Worm (Caenorhabditis elegans): Measurements from ENCODE around the gene B0303.11.
A peak's percentile ranks its signal among the peaks of the same experiment; 100 is the strongest.

Gene B0303.11

DNA sequence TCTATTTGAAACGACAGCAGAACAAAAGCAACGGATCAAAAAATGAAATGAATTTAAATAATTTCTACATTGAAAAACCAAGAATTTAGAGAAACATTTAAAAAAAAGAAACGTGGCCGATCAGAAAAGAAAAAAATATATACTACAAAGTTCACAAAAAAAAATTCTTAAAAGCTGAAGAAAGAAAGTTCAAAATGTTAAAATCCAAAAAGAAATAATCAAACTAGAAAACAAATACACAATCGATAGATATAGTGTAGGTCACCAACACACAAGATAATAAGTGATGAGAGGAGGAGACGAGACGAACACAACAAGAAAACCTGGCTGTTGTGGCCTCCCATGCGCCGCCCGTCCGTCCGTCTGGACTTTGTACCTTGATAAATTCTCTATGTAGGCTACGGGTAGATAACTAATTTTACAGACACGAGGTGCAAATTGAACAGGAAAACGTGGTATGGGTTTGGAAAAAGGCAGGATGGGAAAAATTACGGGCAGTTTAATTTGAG lies 21.7 kb downstream of the B0303.11 start, which contains the start of gene hadb-1 (continued):
- TF ChIP-seq efl-1 (optimal IDR thresholded peaks at IDR 0.05) (no peak), efl-1 (GFP tag; optimal IDR thresholded peaks at IDR 0.05 in 1 of 2) (peak in 1 of 2 experiments; percentile 53)

DNA sequence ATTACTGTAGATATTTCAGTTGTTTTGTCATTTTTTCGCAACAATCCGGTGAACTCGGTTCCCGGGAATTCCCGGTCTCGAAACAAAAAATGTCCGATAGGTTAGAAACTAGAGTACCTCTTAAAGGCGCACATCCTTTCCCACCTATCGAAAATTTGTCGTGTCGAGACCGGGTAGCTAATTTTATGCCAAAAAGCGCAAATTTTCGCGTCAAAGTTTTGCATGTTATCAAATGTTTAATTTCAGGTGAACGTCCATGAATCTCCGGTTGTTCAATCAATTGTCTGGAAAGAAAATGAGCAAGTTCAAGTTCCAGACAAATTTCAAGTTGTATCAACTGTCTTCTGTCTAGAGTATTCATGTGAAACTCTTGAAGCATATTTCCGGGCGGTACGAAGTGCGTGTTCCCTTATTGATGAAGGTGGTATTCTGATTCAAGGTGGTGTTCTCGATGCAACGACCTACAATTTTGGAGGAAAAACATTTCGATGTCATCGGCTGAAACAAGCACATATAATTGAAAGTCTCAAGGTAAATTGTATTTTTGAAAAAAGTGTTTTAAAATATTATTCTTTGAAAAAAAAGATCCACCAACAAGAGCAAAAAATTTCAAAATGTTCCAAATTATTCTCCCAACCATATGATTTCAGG lies 24.5 kb downstream of the B0303.11 start:
- TF ChIP-seq alr-1 (tag; optimal IDR thresholded peaks at IDR 0.05; ENCODE audit: borderline replicate concordance) = no peak
- TF ChIP-seq fkh-8 (tag; optimal IDR thresholded peaks at IDR 0.05) = no peak
- TF ChIP-seq swsn-7 (tag; optimal IDR thresholded peaks at IDR 0.05) = no peak
- no peak for TF ChIP-seq egl-27 (tag; optimal IDR thresholded peaks at IDR 0.05)
- no peak for TF ChIP-seq fos-1 (tag; optimal IDR thresholded peaks at IDR 0.05)

DNA sequence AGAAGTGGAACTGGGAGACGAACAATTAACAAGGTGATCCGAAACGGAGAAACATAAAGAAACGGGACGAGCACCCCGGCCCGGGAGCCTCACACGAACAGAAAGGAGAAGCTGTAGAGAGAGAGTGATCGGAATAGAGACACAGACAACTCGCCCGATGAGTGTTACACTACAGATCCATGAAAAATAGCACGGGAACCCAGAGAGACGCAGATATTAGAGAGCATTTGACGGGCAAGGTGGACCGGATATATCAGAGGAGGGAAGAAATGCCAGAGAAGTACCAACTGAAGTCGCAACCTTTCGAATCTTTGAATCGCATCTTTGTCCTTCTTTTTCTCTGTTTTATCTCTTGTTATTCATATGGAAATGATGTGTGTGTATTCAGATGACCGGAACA lies 25.8 kb downstream of the B0303.11 start, which contains the start of gene anmt-1:
Gene anmt-1, plus strand, starts transcription at position 388 of the 400 bp plus-strand sequence.
- peak; percentile 12 for TF ChIP-seq snu-23 (GFP tag; optimal IDR thresholded peaks at IDR 0.05)
- TF ChIP-seq nhr-71 (tag; optimal IDR thresholded peaks at IDR 0.05) = peak; percentile 36
- TF ChIP-seq tbx-2 (tag; optimal IDR thresholded peaks at IDR 0.05) = no peak
- TF ChIP-seq efl-3 (GFP tag; optimal IDR thresholded peaks at IDR 0.05) = no peak
- peak; percentile 57 for TF ChIP-seq rnt-1 (tag; optimal IDR thresholded peaks at IDR 0.05)
- peak in 1 of 2 experiments; percentile 10 for TF ChIP-seq efl-1 (optimal IDR thresholded peaks at IDR 0.05)
- TF ChIP-seq efl-1 (GFP tag; optimal IDR thresholded peaks at IDR 0.05 in 1 of 2) = no peak
- TF ChIP-seq lin-14 (GFP tag; optimal IDR thresholded peaks at IDR 0.05) = peak; percentile 59

DNA sequence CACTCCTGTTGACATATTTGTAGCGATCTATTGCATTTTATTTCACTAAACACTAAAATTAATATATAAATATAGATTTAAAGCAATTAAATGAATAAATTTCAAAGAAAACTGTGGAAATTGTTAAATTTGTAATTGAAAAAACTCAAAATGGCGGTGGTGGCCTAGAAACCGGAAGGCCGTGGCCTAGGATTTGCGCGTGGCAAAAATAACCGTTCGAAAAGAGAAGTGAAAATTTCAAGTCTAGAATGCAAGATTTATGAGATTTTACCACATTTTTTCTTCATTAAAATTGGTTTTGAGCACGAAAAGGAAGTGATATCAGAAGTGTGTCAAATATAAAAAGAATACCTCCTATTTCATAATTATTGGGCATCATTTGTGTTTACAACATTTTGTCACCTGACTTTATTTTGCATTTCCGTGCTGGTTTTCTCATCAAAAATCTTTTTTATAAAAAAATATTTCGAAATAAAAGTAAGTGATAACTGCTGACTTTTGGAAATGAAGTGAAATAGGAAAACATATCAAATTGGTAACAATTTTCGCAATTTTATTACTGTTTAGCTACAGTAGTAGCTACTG lies 26.4 kb downstream of the B0303.11 start, which contains the start of gene fli-1:
Gene fli-1, minus strand, starts transcription at position 58 of the 585 bp plus-strand sequence.
- TF ChIP-seq mdl-1 (tag; optimal IDR thresholded peaks at IDR 0.05) (no peak), nhr-90 (tag; optimal IDR thresholded peaks at IDR 0.05; ENCODE audit: poor library complexity) (peak; percentile 35), nhr-28 (tag; optimal IDR thresholded peaks at IDR 0.05) (no peak), snu-23 (GFP tag; optimal IDR thresholded peaks at IDR 0.05) (peak; percentile 28), fkh-8 (tag; optimal IDR thresholded peaks at IDR 0.05) (peak; percentile 11), lin-35 (GFP tag; optimal IDR thresholded peaks at IDR 0.05) (peak in 1 of 2 experiments; percentile 32), skn-1 (tag; optimal IDR thresholded peaks at IDR 0.05) (peak; percentile 16), nhr-77 (tag; optimal IDR thresholded peaks at IDR 0.05) (no peak), dpl-1 (GFP tag; optimal IDR thresholded peaks at IDR 0.05) (peak in 1 of 3 experiments; percentile 36), isw-1 (GFP tag; IDR thresholded peaks at IDR 0.05) (no peak), mep-1 (tag; optimal IDR thresholded peaks at IDR 0.05) (peak; percentile 44), ets-5 (GFP tag; IDR thresholded peaks at IDR 0.05) (no peak), Y116A8C.19 (tag; optimal IDR thresholded peaks at IDR 0.05; ENCODE audit: borderline replicate concordance) (no peak), lir-3 (tag; optimal IDR thresholded peaks at IDR 0.05; ENCODE audit: poor library complexity) (peak; percentile 38), blmp-1 (tag; optimal IDR thresholded peaks at IDR 0.05) (peak; percentile 22), lin-39 (tag; optimal IDR thresholded peaks at IDR 0.05) (no peak), sup-37 (GFP tag; optimal IDR thresholded peaks at IDR 0.05) (no peak), dsc-1 (tag; optimal IDR thresholded peaks at IDR 0.05) (peak; percentile 3), efl-1 (optimal IDR thresholded peaks at IDR 0.05) (peak; percentile 0 to 40), efl-1 (GFP tag; optimal IDR thresholded peaks at IDR 0.05 in 1 of 2) (peak; percentile 36 to 42), unc-30 (tag; optimal IDR thresholded peaks at IDR 0.05) (no peak), ztf-11 (tag; optimal IDR thresholded peaks at IDR 0.05) (peak in 1 of 2 experiments; percentile 14), lin-14 (GFP tag; optimal IDR thresholded peaks at IDR 0.05) (peak; percentile 82), sox-4 (tag; optimal IDR thresholded peaks at IDR 0.05) (no peak), nhr-71 (tag; optimal IDR thresholded peaks at IDR 0.05) (peak; percentile 42), jun-1 (tag; optimal IDR thresholded peaks at IDR 0.05) (no peak), lsy-2 (tag; optimal IDR thresholded peaks at IDR 0.05) (peak; percentile 7 to 33), nhr-237 (tag; optimal IDR thresholded peaks at IDR 0.05) (no peak), rnt-1 (tag; optimal IDR thresholded peaks at IDR 0.05) (peak; percentile 77), lin-15B (tag; optimal IDR thresholded peaks at IDR 0.05) (no peak), unc-98 (GFP tag; IDR thresholded peaks at IDR 0.05) (0 out of 2 replicates have a peak, but pooled peaks have one; percentile 13), nhr-47 (tag; optimal IDR thresholded peaks at IDR 0.05) (peak; percentile 45), elt-2 (tag; optimal IDR thresholded peaks at IDR 0.05) (no peak), ceh-90 (tag; optimal IDR thresholded peaks at IDR 0.05) (peak; percentile 60), swsn-7 (tag; optimal IDR thresholded peaks at IDR 0.05) (peak; percentile 5), zip-4 (GFP tag; optimal IDR thresholded peaks at IDR 0.05) (no peak)

All from whole organism, L1 larva.